Worm (Caenorhabditis elegans) whole organism, late embryonic: Measurements from ENCODE around the gene snrp-40.1.

Source experiments
- C08G9.2 ChIP-seq: sonication (generic microtip); optimal IDR thresholded peaks from 2 replicates; lab custom pipeline; 2016; ENCODE audit warnings: mild to moderate bottlenecking, missing genetic modification characterization, moderate library complexity, missing compliant biosample characterization
- C38D4.7 ChIP-seq: fragments of 200-800 bp; sonication (Bioruptor generic); optimal IDR thresholded peaks from 2 replicates; lab custom pipeline; 2018; ENCODE audit warnings: mild to moderate bottlenecking, missing genetic modification characterization, moderate library complexity, missing compliant biosample characterization
- F13H6.1 ChIP-seq: sonication (generic microtip); optimal IDR thresholded peaks from 2 replicates; lab custom pipeline; 2016; ENCODE audit warnings: missing genetic modification characterization, missing compliant biosample characterization
- K09A11.1 ChIP-seq: sonication (generic microtip); optimal IDR thresholded peaks from 2 replicates; lab custom pipeline; 2017; ENCODE audit warnings: antibody characterized with exemption, mild to moderate bottlenecking, missing genetic modification characterization, missing compliant biosample characterization; ENCODE audit not compliant: insufficient read depth
- T23F11.4 ChIP-seq: fragments of 200-800 bp; sonication (Bioruptor generic); optimal IDR thresholded peaks from 2 replicates; lab custom pipeline; 2018; ENCODE audit warnings: mild to moderate bottlenecking, missing genetic modification characterization, missing compliant biosample characterization
- ahr-1 ChIP-seq: sonication (generic microtip); optimal IDR thresholded peaks from 2 replicates; lab custom pipeline; 2016; ENCODE audit warnings: missing genetic modification characterization, missing compliant biosample characterization
- ceh-14 ChIP-seq: sonication (generic microtip); optimal IDR thresholded peaks from 2 replicates; lab custom pipeline; 2016; ENCODE audit warnings: missing genotype, missing genetic modification characterization, missing compliant biosample characterization
- ceh-24 ChIP-seq: sonication (generic microtip); optimal IDR thresholded peaks from 2 replicates; lab custom pipeline; 2016; ENCODE audit warnings: mild to moderate bottlenecking, missing genetic modification characterization, missing compliant biosample characterization
- ceh-31 ChIP-seq: sonication (generic microtip); optimal IDR thresholded peaks from 2 replicates; lab custom pipeline; 2016; ENCODE audit warnings: missing genetic modification characterization, missing compliant biosample characterization
- ceh-34 ChIP-seq: sonication (generic microtip); optimal IDR thresholded peaks from 2 replicates; lab custom pipeline; 2016; ENCODE audit warnings: mild to moderate bottlenecking, missing genetic modification characterization, missing compliant biosample characterization
- ceh-45 ChIP-seq: fragments of 200-800 bp; sonication (Bioruptor generic); IDR thresholded peaks from 2 replicates; pipeline ENCODE4 v1.3.6; 2022; ENCODE audit warnings: missing genetic modification reagents, missing genetic modification characterization, missing compliant biosample characterization
- ceh-6 ChIP-seq: fragments of 200-800 bp; sonication (Bioruptor generic); optimal IDR thresholded peaks from 2 replicates; lab custom pipeline; 2018; ENCODE audit warnings: mild to moderate bottlenecking, missing genetic modification characterization, missing compliant biosample characterization
- ceh-9 ChIP-seq: sonication (generic microtip); optimal IDR thresholded peaks from 2 replicates; lab custom pipeline; 2016; ENCODE audit warnings: mild to moderate bottlenecking, missing genetic modification characterization, inconsistent platforms, missing compliant biosample characterization
- che-1 ChIP-seq: sonication (generic microtip); optimal IDR thresholded peaks from 2 replicates; lab custom pipeline; 2016; ENCODE audit warnings: mild to moderate bottlenecking, missing genetic modification characterization, missing compliant biosample characterization
- dmd-4 ChIP-seq: sonication (generic microtip); optimal IDR thresholded peaks from 2 replicates; lab custom pipeline; 2016; ENCODE audit warnings: borderline replicate concordance, missing genetic modification characterization, missing compliant biosample characterization
- elt-4 ChIP-seq: sonication (generic microtip); optimal IDR thresholded peaks from 2 replicates; lab custom pipeline; 2016; ENCODE audit warnings: missing genetic modification characterization, missing compliant biosample characterization
- ets-4 ChIP-seq: sonication (generic microtip); optimal IDR thresholded peaks from 2 replicates; lab custom pipeline; 2016; ENCODE audit warnings: missing genetic modification characterization, missing compliant biosample characterization
- fkh-10 ChIP-seq: fragments of 150-350 bp; optimal IDR thresholded peaks from 2 replicates; lab custom pipeline; 2014; ENCODE audit warnings: missing biosample characterization, missing genetic modification reagents, missing genetic modification characterization
- fkh-6 ChIP-seq: sonication (generic microtip); optimal IDR thresholded peaks from 2 replicates; lab custom pipeline; 2016; ENCODE audit warnings: missing genetic modification characterization, missing compliant biosample characterization
- gmeb-2 ChIP-seq: sonication (generic microtip); optimal IDR thresholded peaks from 2 replicates; lab custom pipeline; 2016; ENCODE audit warnings: missing genetic modification characterization, inconsistent platforms, missing compliant biosample characterization
- hlh-13 ChIP-seq: fragments of 200-800 bp; sonication (Bioruptor generic); optimal IDR thresholded peaks from 2 replicates; lab custom pipeline; 2018; ENCODE audit warnings: mild to moderate bottlenecking, missing genetic modification characterization, missing compliant biosample characterization
- hlh-15 ChIP-seq: sonication (generic microtip); optimal IDR thresholded peaks from 2 replicates; lab custom pipeline; 2016; ENCODE audit warnings: missing genetic modification characterization, missing compliant biosample characterization
- hlh-8 ChIP-seq: sonication (generic microtip); optimal IDR thresholded peaks from 2 replicates; lab custom pipeline; 2016; ENCODE audit warnings: missing genotype, missing genetic modification characterization, missing compliant biosample characterization
- lim-6 ChIP-seq: sonication (generic microtip); optimal IDR thresholded peaks from 2 replicates; lab custom pipeline; 2016; ENCODE audit warnings: missing genetic modification characterization, missing compliant biosample characterization
- lin-11 ChIP-seq: fragments of 200-800 bp; sonication (Bioruptor generic); optimal IDR thresholded peaks from 2 replicates; lab custom pipeline; 2018; ENCODE audit warnings: mild to moderate bottlenecking, missing genetic modification characterization, missing compliant biosample characterization
- madf-2 ChIP-seq: sonication (generic microtip); optimal IDR thresholded peaks from 2 replicates; lab custom pipeline; 2017; ENCODE audit warnings: missing genetic modification characterization, missing compliant biosample characterization
- nhr-11 ChIP-seq: fragments of 150-350 bp; optimal IDR thresholded peaks from 2 replicates; lab custom pipeline; 2014; ENCODE audit warnings: missing biosample characterization, missing genetic modification characterization
- nhr-232 ChIP-seq: sonication (generic microtip); optimal IDR thresholded peaks from 2 replicates; lab custom pipeline; 2016; ENCODE audit warnings: missing genetic modification characterization, missing compliant biosample characterization
- npax-4 ChIP-seq: sonication (generic microtip); optimal IDR thresholded peaks from 2 replicates; lab custom pipeline; 2016; ENCODE audit warnings: missing genetic modification characterization, missing compliant biosample characterization
- pax-1 ChIP-seq: fragments of 150-350 bp; optimal IDR thresholded peaks from 2 replicates; lab custom pipeline; 2014; ENCODE audit warnings: missing biosample characterization, missing genetic modification characterization
- pha-2 ChIP-seq: sonication (generic microtip); optimal IDR thresholded peaks from 2 replicates; lab custom pipeline; 2017; ENCODE audit warnings: mild to moderate bottlenecking, missing genetic modification characterization, missing compliant biosample characterization
- pqm-1 ChIP-seq: sonication (generic microtip); optimal IDR thresholded peaks from 2 replicates; lab custom pipeline; 2016; ENCODE audit warnings: missing genetic modification characterization, missing compliant biosample characterization
- pros-1 ChIP-seq: fragments of 150-350 bp; optimal IDR thresholded peaks from 2 replicates; lab custom pipeline; 2014; ENCODE audit warnings: missing biosample characterization, missing genetic modification reagents, missing genetic modification characterization
- sdc-2 ChIP-seq: sonication (generic microtip); optimal IDR thresholded peaks from 2 replicates; lab custom pipeline; 2016; ENCODE audit warnings: missing genotype, missing genetic modification characterization, missing compliant biosample characterization
- syd-9 ChIP-seq: sonication (generic microtip); optimal IDR thresholded peaks from 2 replicates; lab custom pipeline; 2016; ENCODE audit warnings: mild to moderate bottlenecking, missing genetic modification characterization, moderate library complexity, missing compliant biosample characterization
- tbx-2 ChIP-seq: sonication (generic microtip); optimal IDR thresholded peaks from 2 replicates; lab custom pipeline; 2016; ENCODE audit warnings: missing genetic modification characterization, missing compliant biosample characterization
- unc-3 ChIP-seq, 2 experiments: fragments of 200-800 bp in 1 of 2; sonication (Bioruptor generic) in 1 of 2; sonication (generic microtip) in 1 of 2; conservative IDR thresholded peaks in 1 of 2; optimal IDR thresholded peaks in 1 of 2; 2 replicates each; pipeline versions ENCODE4 v1.3.6 to Lab custom; 2016 to 2022; ENCODE audit warnings: missing compliant biosample characterization in 2 of 2, missing genetic modification characterization in 2 of 2, missing genetic modification reagents in 1 of 2
- unc-42 ChIP-seq: sonication (generic microtip); optimal IDR thresholded peaks from 2 replicates; lab custom pipeline; 2016; ENCODE audit warnings: missing genotype, missing genetic modification characterization, missing compliant biosample characterization
- unc-55 ChIP-seq: sonication (generic microtip); optimal IDR thresholded peaks from 2 replicates; lab custom pipeline; 2017; ENCODE audit warnings: missing biosample characterization, missing genetic modification reagents, missing genetic modification characterization
- unc-86 ChIP-seq: sonication (generic microtip); optimal IDR thresholded peaks from 2 replicates; lab custom pipeline; 2016; ENCODE audit warnings: missing genetic modification characterization, missing compliant biosample characterization
- zip-5 ChIP-seq: sonication (generic microtip); optimal IDR thresholded peaks from 2 replicates; lab custom pipeline; 2016; ENCODE audit warnings: missing genetic modification characterization, missing compliant biosample characterization

The snrp-40.1 gene

DNA sequence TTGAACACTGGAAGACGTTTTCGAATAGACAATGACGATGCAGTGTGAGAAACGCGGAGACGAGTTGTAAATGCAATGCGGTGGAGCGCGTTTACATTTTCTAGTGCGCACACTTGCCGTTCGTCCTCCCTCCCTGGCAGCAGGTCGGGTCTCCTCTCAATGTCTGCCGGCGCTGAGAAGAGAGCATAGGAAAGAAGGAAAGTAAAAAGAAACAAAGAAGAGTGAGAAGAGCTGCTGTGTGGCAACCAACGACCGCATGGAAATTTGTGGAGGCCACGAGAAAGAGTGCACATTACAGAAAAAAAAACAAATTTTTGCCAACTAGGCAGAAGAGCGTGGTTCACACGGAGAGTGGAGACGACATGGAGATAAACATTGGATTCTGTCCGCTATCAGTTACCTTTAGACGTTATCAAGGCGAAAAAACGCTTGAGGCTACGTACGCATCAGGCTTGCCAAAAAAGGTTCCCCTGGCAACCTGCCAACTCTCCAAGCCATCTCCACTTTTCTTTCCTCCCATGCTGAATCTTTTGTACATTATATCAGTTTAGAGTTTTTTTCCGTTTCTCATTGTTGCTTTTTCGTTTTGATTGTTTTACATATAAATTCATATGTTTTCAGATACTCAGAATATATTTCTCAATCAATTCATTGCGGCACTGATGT lies at the start of gene snrp-40.1, which contains the start of gene F08G12.3 (continued):
- TF ChIP-seq unc-55 (GFP tag; lab: Kevin White, UChicago) (peak; percentile 80), elt-4 (tag; lab: Kevin White, UChicago) (no peak), T23F11.4 (GFP tag; lab: Kevin White, UChicago) (no peak), gmeb-2 (no peak), unc-86 (tag; lab: Kevin White, UChicago) (no peak), fkh-6 (no peak), syd-9 (tag; lab: Kevin White, UChicago) (peak; percentile 10), pha-2 (tag; lab: Kevin White, UChicago) (no peak), ahr-1 (tag; lab: Kevin White, UChicago) (no peak), ceh-45 (GFP tag; lab: Robert Waterston, UW) (no peak), tbx-2 (tag; lab: Kevin White, UChicago) (peak; percentile 86), nhr-232 (no peak), pqm-1 (tag; lab: Kevin White, UChicago) (no peak), zip-5 (tag; lab: Kevin White, UChicago) (no peak), unc-3 (GFP tag; conservative IDR thresholded peaks at IDR 0.05; lab: Robert Waterston, UW) (no peak), unc-3 (tag; optimal IDR thresholded peaks at IDR 0.05; lab: Kevin White, UChicago) (no peak), hlh-8 (no peak)

DNA sequence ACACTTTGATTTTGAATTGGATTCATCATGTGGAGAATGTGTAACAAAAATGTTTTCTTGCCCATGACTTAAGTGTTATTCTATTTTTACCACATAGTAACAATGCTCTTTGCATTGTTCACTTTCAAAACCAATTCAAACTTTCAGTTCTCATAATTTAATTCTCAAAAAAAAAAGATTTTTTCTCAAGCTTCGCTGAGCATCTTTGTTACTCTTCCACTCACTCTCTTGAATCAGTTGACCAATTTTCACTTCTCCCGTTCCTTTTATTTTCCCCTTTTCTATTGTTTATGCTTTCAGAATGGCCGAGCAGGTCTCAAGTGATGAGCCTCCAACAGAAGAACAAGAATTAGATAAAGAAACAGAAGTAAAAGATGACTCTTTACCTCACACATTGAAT lies 46.6 kb upstream of the snrp-40.1 start, which contains the start of gene oct-2:
Gene oct-2 (plus strand): TSS at position 301 of the 400 bp plus-strand sequence.
- TF ChIP-seq pha-2 (tag; lab: Kevin White, UChicago) = no peak
- no peak for TF ChIP-seq dmd-4 (tag; lab: Kevin White, UChicago)
- no peak for TF ChIP-seq npax-4 (tag; lab: Kevin White, UChicago)
- TF ChIP-seq C38D4.7 (GFP tag; lab: Kevin White, UChicago) = no peak
- TF ChIP-seq hlh-8 = no peak
- no peak for TF ChIP-seq F13H6.1 (tag; lab: Kevin White, UChicago)
- TF ChIP-seq madf-2 (tag; lab: Kevin White, UChicago) = no peak
- no peak for TF ChIP-seq fkh-6
- TF ChIP-seq hlh-13 (GFP tag; lab: Kevin White, UChicago) = no peak
- TF ChIP-seq ets-4 = no peak
- TF ChIP-seq lim-6 (tag; lab: Kevin White, UChicago) = no peak
- TF ChIP-seq sdc-2 (tag; lab: Kevin White, UChicago) = no peak
- no peak for TF ChIP-seq ceh-6 (GFP tag; lab: Kevin White, UChicago)
- TF ChIP-seq pros-1 (tag; lab: Kevin White, UChicago) = no peak
- no peak for TF ChIP-seq C08G9.2 (tag; lab: Kevin White, UChicago)
- TF ChIP-seq che-1 = no peak
- TF ChIP-seq lin-11 (tag; lab: Kevin White, UChicago) = no peak
- no peak for TF ChIP-seq nhr-232
- no peak for TF ChIP-seq zip-5 (tag; lab: Kevin White, UChicago)
- TF ChIP-seq ceh-14 = no peak

DNA sequence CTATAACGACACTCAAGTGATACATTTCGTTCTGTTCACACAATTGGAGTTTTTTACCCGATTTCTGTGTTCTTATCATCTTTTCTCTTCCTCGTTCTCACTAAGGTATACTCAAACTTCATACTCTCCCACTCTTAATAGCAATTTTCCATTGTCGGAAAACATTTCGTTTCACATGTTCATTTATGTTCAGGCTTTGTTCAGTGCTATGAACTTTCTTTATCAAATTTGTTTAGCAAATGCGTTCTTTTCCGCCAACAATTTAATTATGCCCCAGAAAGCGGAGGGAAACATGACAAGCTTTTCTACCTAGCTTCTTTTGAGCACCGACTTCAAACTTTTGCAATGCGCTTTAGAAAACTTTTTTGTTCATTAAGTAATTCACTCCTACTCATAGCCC lies 45.9 kb upstream of the snrp-40.1 start:
- TF ChIP-seq unc-42 (tag; lab: Kevin White, UChicago) (peak; percentile 71), pax-1 (tag; lab: Kevin White, UChicago) (no peak)

DNA sequence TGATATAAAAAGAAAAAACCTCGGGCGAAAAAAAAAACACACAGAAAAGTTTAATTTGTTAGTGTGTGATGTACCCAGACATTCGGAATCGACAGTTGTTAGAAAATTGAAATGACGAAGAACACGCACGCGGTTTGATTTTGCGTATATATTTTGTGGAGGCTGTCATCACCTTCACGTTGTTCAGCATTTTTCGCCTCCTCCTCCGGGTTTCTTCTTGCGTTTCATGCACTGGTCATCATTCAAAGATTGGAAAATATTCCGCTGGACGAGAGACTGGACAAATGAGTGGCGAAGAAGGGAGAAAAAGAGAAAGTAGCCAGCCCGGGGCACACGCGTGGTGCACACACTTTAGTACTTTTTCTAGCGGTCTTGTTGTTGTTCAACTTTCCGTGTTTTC lies 45.3 kb upstream of the snrp-40.1 start:
- TF ChIP-seq unc-55 (GFP tag; lab: Kevin White, UChicago) = no peak
- TF ChIP-seq pax-1 (tag; lab: Kevin White, UChicago) = no peak

DNA sequence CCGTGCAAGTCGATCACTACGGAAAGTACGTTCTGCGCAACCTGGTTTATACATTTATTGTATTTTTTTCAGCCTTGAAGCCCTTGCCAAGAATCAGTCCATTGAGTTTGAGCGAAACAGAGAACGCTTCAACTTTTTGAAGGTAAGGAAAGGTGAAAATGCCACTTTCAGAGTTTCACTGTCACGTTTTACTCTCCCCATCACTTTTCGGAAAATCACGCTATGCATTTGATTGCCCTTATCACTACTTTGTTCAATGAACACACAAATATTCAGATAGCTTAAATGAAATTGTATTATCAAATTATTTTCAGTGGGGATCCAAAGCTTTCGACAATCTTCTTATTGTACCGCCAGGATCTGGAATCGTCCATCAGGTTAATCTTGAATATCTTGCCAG lies 40.9 kb upstream of the snrp-40.1 start:
- TF ChIP-seq nhr-232 (no peak), ahr-1 (tag; lab: Kevin White, UChicago) (no peak), ceh-45 (GFP tag; lab: Robert Waterston, UW) (no peak), hlh-15 (tag; lab: Kevin White, UChicago) (no peak), lim-6 (tag; lab: Kevin White, UChicago) (no peak), ceh-9 (no peak), lin-11 (tag; lab: Kevin White, UChicago) (no peak), ceh-34 (no peak), ceh-24 (tag; lab: Kevin White, UChicago) (no peak), K09A11.1 (tag; lab: Kevin White, UChicago) (no peak), ceh-31 (no peak), nhr-11 (no peak), fkh-10 (GFP tag; lab: Kevin White, UChicago) (no peak), T23F11.4 (GFP tag; lab: Kevin White, UChicago) (no peak), tbx-2 (tag; lab: Kevin White, UChicago) (no peak)
- TF ChIP-seq, all 69 proteins: peak for 0
